Worm (Caenorhabditis elegans) whole organism, L2 larva: ENCODE results near the gene srx-62.

Experiments
- C34F6.9 ChIP-seq: fragments of 150-350 bp; optimal IDR thresholded peaks from 2 replicates; lab custom pipeline; 2014; ENCODE audit warnings: missing biosample characterization, missing genetic modification characterization
- F13H6.1 ChIP-seq: sonication (generic microtip); optimal IDR thresholded peaks from 2 replicates; lab custom pipeline; 2016; ENCODE audit warnings: missing genetic modification characterization, missing compliant biosample characterization
- Y55F3AM.14 ChIP-seq: fragments of 200-800 bp; sonication (Bioruptor generic); optimal IDR thresholded peaks from 2 replicates; lab custom pipeline; 2018; ENCODE audit warnings: mild to moderate bottlenecking, missing genetic modification characterization, missing compliant biosample characterization
- alr-1 ChIP-seq: fragments of 150-350 bp; optimal IDR thresholded peaks from 2 replicates; lab custom pipeline; 2014; ENCODE audit warnings: missing biosample characterization, missing genetic modification characterization
- aly-2 ChIP-seq: fragments of 150-350 bp; optimal IDR thresholded peaks from 2 replicates; lab custom pipeline; 2014; ENCODE audit warnings: missing biosample characterization, missing genetic modification characterization
- ama-1 ChIP-seq: fragments of 150-350 bp; optimal IDR thresholded peaks from 2 replicates; lab custom pipeline; 2018; ENCODE audit warnings: inconsistent platforms
- ceh-16 ChIP-seq: fragments of 150-350 bp; optimal IDR thresholded peaks from 2 replicates; lab custom pipeline; 2014; ENCODE audit warnings: missing biosample characterization, missing genetic modification characterization
- ceh-82 ChIP-seq: fragments of 150-350 bp; optimal IDR thresholded peaks from 2 replicates; lab custom pipeline; 2014; ENCODE audit warnings: missing biosample characterization, missing genetic modification characterization
- crh-2 ChIP-seq: sonication (generic microtip); optimal IDR thresholded peaks from 2 replicates; lab custom pipeline; 2017; ENCODE audit warnings: missing biosample characterization, missing genetic modification characterization
- dmd-4 ChIP-seq: sonication (generic microtip); optimal IDR thresholded peaks from 2 replicates; lab custom pipeline; 2017; ENCODE audit warnings: missing biosample characterization, missing genetic modification characterization
- egl-27 ChIP-seq: sonication (generic microtip); optimal IDR thresholded peaks from 3 replicates; lab custom pipeline; 2017; ENCODE audit warnings: missing biosample characterization, missing genetic modification reagents, missing genetic modification characterization
- elt-1 ChIP-seq: fragments of 150-350 bp; optimal IDR thresholded peaks from 2 replicates; lab custom pipeline; 2014; ENCODE audit warnings: missing biosample characterization, missing genetic modification characterization
- elt-3 ChIP-seq: sonication (generic microtip); optimal IDR thresholded peaks from 2 replicates; lab custom pipeline; 2017; ENCODE audit warnings: missing biosample characterization, missing genetic modification characterization
- fos-1 ChIP-seq: fragments of 150-350 bp; optimal IDR thresholded peaks from 2 replicates; lab custom pipeline; 2014; ENCODE audit warnings: missing biosample characterization, missing genetic modification characterization
- lin-13 ChIP-seq: fragments of 150-350 bp; optimal IDR thresholded peaks from 2 replicates; lab custom pipeline; 2014; ENCODE audit warnings: missing biosample characterization, missing genetic modification reagents, missing genetic modification characterization
- lin-39 ChIP-seq: fragments of 150-350 bp; optimal IDR thresholded peaks from 2 replicates; lab custom pipeline; 2014; ENCODE audit warnings: missing biosample characterization, missing genetic modification reagents, missing genetic modification characterization
- mdl-1 ChIP-seq, 2 experiments: fragments of 150-350 bp in 1 of 2; sonication (generic microtip) in 1 of 2; optimal IDR thresholded peaks; 2 replicates each; lab custom pipeline; 2017; ENCODE audit warnings: missing biosample characterization in 2 of 2, missing genetic modification characterization in 2 of 2
- nhr-12 ChIP-seq: fragments of 150-350 bp; optimal IDR thresholded peaks from 2 replicates; lab custom pipeline; 2014; ENCODE audit warnings: missing biosample characterization, missing genetic modification characterization
- nhr-129 ChIP-seq: fragments of 150-350 bp; optimal IDR thresholded peaks from 2 replicates; lab custom pipeline; 2014; ENCODE audit warnings: missing biosample characterization, missing genetic modification characterization
- nhr-21 ChIP-seq: fragments of 150-350 bp; optimal IDR thresholded peaks from 2 replicates; lab custom pipeline; 2014; ENCODE audit warnings: missing biosample characterization, missing genetic modification characterization
- nhr-237 ChIP-seq: fragments of 150-350 bp; optimal IDR thresholded peaks from 2 replicates; lab custom pipeline; 2014; ENCODE audit warnings: missing biosample characterization, missing genetic modification characterization
- nhr-25 ChIP-seq: fragments of 150-350 bp; sonication (generic microtip); optimal IDR thresholded peaks from 3 replicates; lab custom pipeline; 2014; ENCODE audit warnings: missing biosample characterization, missing genetic modification characterization
- nhr-6 ChIP-seq: fragments of 150-350 bp; optimal IDR thresholded peaks from 2 replicates; lab custom pipeline; 2014; ENCODE audit warnings: missing biosample characterization, missing genetic modification characterization
- nhr-77 ChIP-seq: fragments of 150-350 bp; optimal IDR thresholded peaks from 2 replicates; lab custom pipeline; 2014; ENCODE audit warnings: missing biosample characterization, missing genetic modification characterization
- peb-1 ChIP-seq: fragments of 150-350 bp; optimal IDR thresholded peaks from 2 replicates; lab custom pipeline; 2014; ENCODE audit warnings: missing biosample characterization, missing genetic modification characterization
- sem-4 ChIP-seq: fragments of 150-350 bp; optimal IDR thresholded peaks from 2 replicates; lab custom pipeline; 2014; ENCODE audit warnings: missing biosample characterization, missing genetic modification reagents, missing genetic modification characterization
- skn-1 ChIP-seq: sonication (generic microtip); optimal IDR thresholded peaks from 2 replicates; lab custom pipeline; 2017; ENCODE audit warnings: missing biosample characterization, missing genetic modification characterization
- sma-3 ChIP-seq: sonication (generic microtip); optimal IDR thresholded peaks from 2 replicates; lab custom pipeline; 2016; ENCODE audit warnings: missing genetic modification reagents, missing genetic modification characterization, missing compliant biosample characterization
- sma-9 ChIP-seq, 2 experiments: fragments of 150-350 bp in 1 of 2; sonication (generic microtip) in 1 of 2; optimal IDR thresholded peaks; 2 replicates each; lab custom pipeline; 2014 to 2016; ENCODE audit warnings: missing genetic modification characterization in 2 of 2, mild to moderate bottlenecking in 1 of 2, missing biosample characterization in 1 of 2, missing compliant biosample characterization in 1 of 2, missing genetic modification reagents in 1 of 2, moderate library complexity in 1 of 2
- snpc-4 ChIP-seq: fragments of 150-350 bp; optimal IDR thresholded peaks from 2 replicates; lab custom pipeline; 2014; ENCODE audit warnings: missing biosample characterization, missing genetic modification characterization
- unc-39 ChIP-seq: fragments of 150-350 bp; optimal IDR thresholded peaks from 2 replicates; lab custom pipeline; 2014; ENCODE audit warnings: missing biosample characterization, missing genetic modification characterization
- unc-55 ChIP-seq: fragments of 150-350 bp; sonication (generic microtip); optimal IDR thresholded peaks from 3 replicates; lab custom pipeline; 2014; ENCODE audit warnings: missing biosample characterization, missing genetic modification reagents, missing genetic modification characterization
- unc-62 ChIP-seq: fragments of 150-350 bp; optimal IDR thresholded peaks from 2 replicates; lab custom pipeline; 2014; ENCODE audit warnings: missing biosample characterization, missing genetic modification reagents, missing genetic modification characterization
- zag-1 ChIP-seq: fragments of 150-350 bp; optimal IDR thresholded peaks from 2 replicates; lab custom pipeline; 2014; ENCODE audit warnings: missing biosample characterization, missing genetic modification characterization
- ztf-11 ChIP-seq: sonication (generic microtip); optimal IDR thresholded peaks from 2 replicates; lab custom pipeline; 2017; ENCODE audit warnings: missing biosample characterization, missing genetic modification characterization
- ztf-4 ChIP-seq: fragments of 150-350 bp; optimal IDR thresholded peaks from 2 replicates; lab custom pipeline; 2014; ENCODE audit warnings: missing biosample characterization, missing genetic modification characterization

The srx-62 gene

ce11 chrV:3974361-3974760 is 21.4 kb downstream of the srx-62 start, which contains the start of gene str-82:
Gene str-82, plus strand, starts transcription at chrV:3974661.
- TF ChIP-seq nhr-6 (tag; lab: Kevin White, UChicago) (no peak), sma-9 (GFP tag; optimal IDR thresholded peaks at IDR 0.05; lab: Kevin White, UChicago) (no peak), sma-9 (tag; optimal IDR thresholded peaks at IDR 0.05; lab: Kevin White, UChicago) (no peak), Y55F3AM.14 (GFP tag; lab: Kevin White, UChicago) (no peak), mdl-1 (tag; optimal IDR thresholded peaks at IDR 0.05; lab: Kevin White, UChicago) (no peak), snpc-4 (tag; lab: Kevin White, UChicago) (no peak), dmd-4 (tag; lab: Kevin White, UChicago) (no peak)

ce11 chrV:3972846-3973245 is 22.9 kb downstream of the srx-62 start, which contains the start of gene cyp-34A10:
Gene cyp-34A10, minus strand, starts transcription at chrV:3972991.
- TF ChIP-seq sma-9 (GFP tag; optimal IDR thresholded peaks at IDR 0.05; lab: Kevin White, UChicago) (no peak), sma-9 (tag; optimal IDR thresholded peaks at IDR 0.05; lab: Kevin White, UChicago) (no peak), Y55F3AM.14 (GFP tag; lab: Kevin White, UChicago) (no peak), dmd-4 (tag; lab: Kevin White, UChicago) (no peak), unc-55 (GFP tag; lab: Kevin White, UChicago) (no peak), nhr-12 (tag; lab: Kevin White, UChicago) (no peak), nhr-77 (tag; lab: Kevin White, UChicago) (no peak), nhr-25 (tag; lab: Kevin White, UChicago) (no peak), snpc-4 (tag; lab: Kevin White, UChicago) (no peak), peb-1 (tag; lab: Kevin White, UChicago) (no peak), aly-2 (no peak), lin-13 (GFP tag; lab: Kevin White, UChicago) (no peak), lin-39 (no peak), nhr-6 (tag; lab: Kevin White, UChicago) (no peak), ceh-16 (tag; lab: Kevin White, UChicago) (no peak), ztf-11 (tag; lab: Kevin White, UChicago) (no peak), alr-1 (tag; lab: Kevin White, UChicago) (no peak), skn-1 (tag; lab: Kevin White, UChicago) (no peak), F13H6.1 (no peak), elt-1 (no peak)

- TF ChIP-seq unc-39 (no peak), zag-1 (no peak), nhr-21 (tag; lab: Kevin White, UChicago) (no peak), peb-1 (tag; lab: Kevin White, UChicago) (no peak), nhr-129 (tag; lab: Kevin White, UChicago) (no peak), ceh-16 (tag; lab: Kevin White, UChicago) (no peak), unc-55 (GFP tag; lab: Kevin White, UChicago) (no peak), Y55F3AM.14 (GFP tag; lab: Kevin White, UChicago) (no peak), C34F6.9 (tag; lab: Kevin White, UChicago) (no peak), sem-4 (tag; lab: Kevin White, UChicago) (no peak), dmd-4 (tag; lab: Kevin White, UChicago) (no peak), elt-1 (no peak), sma-9 (GFP tag; optimal IDR thresholded peaks at IDR 0.05; lab: Kevin White, UChicago) (peak; percentile 58), sma-9 (tag; optimal IDR thresholded peaks at IDR 0.05; lab: Kevin White, UChicago) (no peak), fos-1 (tag; lab: Kevin White, UChicago) (peak; percentile 36), crh-2 (tag; lab: Kevin White, UChicago) (no peak), mdl-1 (tag; optimal IDR thresholded peaks at IDR 0.05; lab: Kevin White, UChicago) (no peak)
These were observed 25.3 kb downstream of the srx-62 start, which contains the start of gene cyp-34A9 for ce11 chrV:3970410-3970809. Gene cyp-34A9, minus strand, starts transcription at chrV:3970540.

- TF ChIP-seq elt-3 (tag; lab: Kevin White, UChicago) (no peak), elt-1 (no peak), fos-1 (tag; lab: Kevin White, UChicago) (no peak), unc-55 (GFP tag; lab: Kevin White, UChicago) (no peak), sma-9 (GFP tag; optimal IDR thresholded peaks at IDR 0.05; lab: Kevin White, UChicago) (no peak), sma-9 (tag; optimal IDR thresholded peaks at IDR 0.05; lab: Kevin White, UChicago) (no peak), ztf-11 (tag; lab: Kevin White, UChicago) (no peak), unc-62 (GFP tag; lab: Kevin White, UChicago) (no peak), sma-3 (no peak), nhr-6 (tag; lab: Kevin White, UChicago) (no peak), sem-4 (tag; lab: Kevin White, UChicago) (no peak), lin-39 (no peak), ztf-4 (tag; lab: Kevin White, UChicago) (no peak), ama-1 (lab: Kevin White, UChicago) (no peak), ceh-82 (tag; lab: Kevin White, UChicago) (no peak), ceh-16 (tag; lab: Kevin White, UChicago) (no peak), egl-27 (no peak), nhr-237 (tag; lab: Kevin White, UChicago) (no peak)
- TF ChIP-seq, all 48 proteins: peak for 0
These were observed 26.1 kb downstream of the srx-62 start for ce11 chrV:3969664-3970063.
